Fruit fly (Drosophila melanogaster) whole organism, embryonic: ENCODE measurements around the gene PIG-Wb.

Experiments used
- Asciz ChIP-seq: fragments of 200-800 bp; sonication (Bioruptor generic); optimal IDR thresholded peaks from 2 replicates; lab custom pipeline; 2017; ENCODE audit warnings: missing biosample characterization, mild to moderate bottlenecking, missing genetic modification characterization, missing genetic modification reagents
- Atf-2 ChIP-seq: fragments of 200-800 bp; sonication (Bioruptor generic); optimal IDR thresholded peaks from 2 replicates; lab custom pipeline; 2016; ENCODE audit warnings: missing biosample characterization, missing genetic modification characterization
- CG11085 ChIP-seq: fragments of 200-800 bp; sonication (Bioruptor generic); IDR thresholded peaks from 2 replicates; pipeline ENCODE4 v1.3.6; 2022; ENCODE audit warnings: missing biosample characterization, missing genetic modification characterization
- CG11247 ChIP-seq: fragments of 200-800 bp; sonication (Bioruptor generic); IDR thresholded peaks from 2 replicates; pipeline ENCODE4 v1.3.6; 2022; ENCODE audit warnings: missing biosample characterization, missing genetic modification characterization
- CG12299 ChIP-seq: fragments of 200-800 bp; sonication (Bioruptor generic); optimal IDR thresholded peaks from 2 replicates; lab custom pipeline; 2018; ENCODE audit warnings: missing biosample characterization, mild to moderate bottlenecking, missing genetic modification characterization
- CG12769 ChIP-seq: fragments of 200-800 bp; sonication (Bioruptor generic); optimal IDR thresholded peaks from 2 replicates; lab custom pipeline; 2019; ENCODE audit warnings: missing biosample characterization, mild to moderate bottlenecking, missing genetic modification characterization, moderate library complexity
- CG12942 ChIP-seq: fragments of 200-800 bp; sonication (Bioruptor generic); optimal IDR thresholded peaks from 3 replicates; lab custom pipeline; 2016; ENCODE audit warnings: missing biosample characterization, missing genetic modification characterization
- CG13287 ChIP-seq: fragments of 200-800 bp; sonication (Bioruptor generic); IDR thresholded peaks from 2 replicates; pipeline ENCODE4 v1.3.6; 2022; ENCODE audit warnings: missing biosample characterization, missing genetic modification characterization; ENCODE audit not compliant: partially characterized antibody
- CG13894 ChIP-seq: fragments of 200-800 bp; sonication (Bioruptor generic); optimal IDR thresholded peaks from 3 replicates; lab custom pipeline; 2018; ENCODE audit warnings: missing biosample characterization, mild to moderate bottlenecking, missing genetic modification characterization, moderate library complexity
- CG15696 ChIP-seq: fragments of 200-800 bp; sonication (Bioruptor generic); optimal IDR thresholded peaks from 2 replicates; lab custom pipeline; 2019; ENCODE audit warnings: missing biosample characterization, mild to moderate bottlenecking, missing genetic modification characterization, moderate library complexity
- CG1602 ChIP-seq: fragments of 200-800 bp; sonication (Bioruptor generic); optimal IDR thresholded peaks from 3 replicates; lab custom pipeline; 2016; ENCODE audit warnings: missing biosample characterization, missing genetic modification characterization
- CG17328 ChIP-seq: fragments of 200-800 bp; sonication (Bioruptor generic); IDR thresholded peaks from 2 replicates; pipeline ENCODE4 v1.3.6; 2022; ENCODE audit warnings: missing biosample characterization, missing genetic modification characterization
- CG17361 ChIP-seq: fragments of 200-800 bp; sonication (Bioruptor generic); IDR thresholded peaks from 3 replicates; pipeline ENCODE4 v1.3.6; 2022; ENCODE audit warnings: missing biosample characterization, missing genetic modification characterization
- CG17385 ChIP-seq: fragments of 200-800 bp; sonication (Bioruptor generic); optimal IDR thresholded peaks from 3 replicates; lab custom pipeline; 2018; ENCODE audit warnings: missing biosample characterization, mild to moderate bottlenecking, missing genetic modification characterization
- CG17568 ChIP-seq: fragments of 200-800 bp; sonication (Bioruptor generic); optimal IDR thresholded peaks from 2 replicates; lab custom pipeline; 2018; ENCODE audit warnings: missing biosample characterization, mild to moderate bottlenecking, missing genetic modification characterization, moderate library complexity
- CG18476 ChIP-seq: fragments of 200-800 bp; sonication (Bioruptor generic); optimal IDR thresholded peaks from 2 replicates; lab custom pipeline; 2016; ENCODE audit warnings: missing biosample characterization, mild to moderate bottlenecking, missing genetic modification characterization
- CG30020 ChIP-seq: fragments of 200-800 bp; optimal IDR thresholded peaks from 2 replicates; lab custom pipeline; 2019; ENCODE audit warnings: missing biosample characterization, mild to moderate bottlenecking, missing genetic modification characterization, moderate library complexity
- CG33213 ChIP-seq: fragments of 200-800 bp; sonication (Bioruptor generic); optimal IDR thresholded peaks from 3 replicates; lab custom pipeline; 2016; ENCODE audit warnings: missing biosample characterization, missing genetic modification characterization
- CG6175 ChIP-seq: fragments of 200-800 bp; sonication (Bioruptor generic); IDR thresholded peaks from 3 replicates; pipeline ENCODE4 v1.3.6; 2022; ENCODE audit warnings: missing biosample characterization, missing genetic modification characterization
- CG6683 ChIP-seq: fragments of 200-800 bp; sonication (Bioruptor generic); optimal IDR thresholded peaks from 2 replicates; lab custom pipeline; 2017; ENCODE audit warnings: missing biosample characterization, mild to moderate bottlenecking, missing genetic modification characterization, missing genetic modification reagents
- CTCF ChIP-seq: fragments of 200-800 bp; sonication (Bioruptor generic); optimal IDR thresholded peaks from 2 replicates; lab custom pipeline; 2017; ENCODE audit warnings: missing biosample characterization, mild to moderate bottlenecking, missing genetic modification characterization, moderate library complexity
- Dad ChIP-seq: fragments of 200-800 bp; sonication (Bioruptor generic); optimal IDR thresholded peaks from 3 replicates; lab custom pipeline; 2016; ENCODE audit warnings: missing biosample characterization, missing genetic modification characterization
- E2f2 ChIP-seq: fragments of 200-800 bp; sonication (Bioruptor generic); IDR thresholded peaks from 2 replicates; pipeline ENCODE4 v1.3.6; 2022; ENCODE audit warnings: missing biosample characterization, missing genetic modification characterization
- Ets65A ChIP-seq: fragments of 200-800 bp; sonication (Bioruptor generic); peaks from one replicate; lab custom pipeline; 2016; ENCODE audit warnings: missing biosample characterization, missing genetic modification characterization
- Fer1 ChIP-seq: fragments of 200-800 bp; sonication (Bioruptor generic); optimal IDR thresholded peaks from 2 replicates; lab custom pipeline; 2017; ENCODE audit warnings: missing biosample characterization, mild to moderate bottlenecking, missing genetic modification characterization
- Fer2 ChIP-seq: fragments of 200-800 bp; sonication (Bioruptor generic); optimal IDR thresholded peaks from 2 replicates; lab custom pipeline; 2018; ENCODE audit warnings: missing biosample characterization, mild to moderate bottlenecking, missing genetic modification characterization, moderate library complexity
- H2.0 ChIP-seq: fragments of 200-800 bp; sonication (Bioruptor generic); IDR thresholded peaks from 2 replicates; pipeline ENCODE4 v1.3.6; 2022; ENCODE audit warnings: missing biosample characterization, missing genetic modification characterization
- HmgD ChIP-seq: fragments of 200-800 bp; sonication (Bioruptor generic); optimal IDR thresholded peaks from 3 replicates; lab custom pipeline; 2016; ENCODE audit warnings: missing biosample characterization, missing genetic modification characterization
- Mrtf ChIP-seq: fragments of 200-800 bp; sonication (Bioruptor generic); IDR thresholded peaks from 3 replicates; pipeline ENCODE4 v1.3.6; 2022; ENCODE audit warnings: missing biosample characterization, missing genetic modification characterization
- NfI ChIP-seq: fragments of 200-800 bp; sonication (Bioruptor generic); optimal IDR thresholded peaks from 3 replicates; lab custom pipeline; 2018; ENCODE audit warnings: missing biosample characterization, mild to moderate bottlenecking, missing genetic modification characterization, moderate library complexity
- Oaz ChIP-seq: fragments of 200-800 bp; sonication (Bioruptor generic); IDR thresholded peaks from 2 replicates; pipeline ENCODE4 v1.3.6; 2022; ENCODE audit warnings: missing biosample characterization, missing genetic modification characterization
- Rx ChIP-seq: fragments of 200-800 bp; sonication (Bioruptor generic); IDR thresholded peaks from 2 replicates; pipeline ENCODE4 v1.3.6; 2022; ENCODE audit warnings: missing biosample characterization, missing genetic modification characterization
- Sox100B ChIP-seq: fragments of 200-800 bp; sonication (Bioruptor generic); optimal IDR thresholded peaks from 3 replicates; lab custom pipeline; 2018; ENCODE audit warnings: missing biosample characterization, mild to moderate bottlenecking, missing genetic modification characterization
- Xbp1 ChIP-seq: fragments of 200-800 bp; sonication (Bioruptor generic); optimal IDR thresholded peaks from 3 replicates; lab custom pipeline; 2016; ENCODE audit warnings: missing biosample characterization, mild to moderate bottlenecking, missing genetic modification characterization
- ato ChIP-seq: fragments of 200-800 bp; sonication (Bioruptor generic); IDR thresholded peaks from 2 replicates; pipeline ENCODE4 v1.3.6; 2022; ENCODE audit warnings: missing biosample characterization, missing genetic modification characterization; ENCODE audit not compliant: partially characterized antibody
- bbx ChIP-seq: fragments of 200-800 bp; sonication (Bioruptor generic); IDR thresholded peaks from 2 replicates; pipeline ENCODE4 v1.3.6; 2022; ENCODE audit warnings: missing biosample characterization, missing genetic modification characterization; ENCODE audit not compliant: partially characterized antibody
- bcd ChIP-seq: fragments of 200-800 bp; sonication (Bioruptor generic); optimal IDR thresholded peaks from 2 replicates; lab custom pipeline; 2017; ENCODE audit warnings: missing biosample characterization, mild to moderate bottlenecking, missing genetic modification characterization
- corto ChIP-seq: fragments of 200-800 bp; sonication (Bioruptor generic); optimal IDR thresholded peaks from 2 replicates; lab custom pipeline; 2016; ENCODE audit warnings: missing biosample characterization, mild to moderate bottlenecking, missing genetic modification characterization, moderate library complexity
- grau ChIP-seq: fragments of 200-800 bp; optimal IDR thresholded peaks from 3 replicates; lab custom pipeline; 2019; ENCODE audit warnings: missing biosample characterization, mild to moderate bottlenecking, missing genetic modification characterization, moderate library complexity
- gsb-n ChIP-seq: fragments of 200-800 bp; sonication (Bioruptor generic); optimal IDR thresholded peaks from 3 replicates; lab custom pipeline; 2018; ENCODE audit warnings: missing biosample characterization, mild to moderate bottlenecking, missing genetic modification characterization
- hth ChIP-seq: fragments of >200 bp; optimal IDR thresholded peaks from 2 replicates; lab custom pipeline; 2017; ENCODE audit warnings: inconsistent platforms
- lov ChIP-seq, 2 experiments: fragments of 200-800 bp in 1 of 2; fragments of >200 bp in 1 of 2; sonication (Bioruptor generic) in 1 of 2; IDR thresholded peaks in 1 of 2; optimal IDR thresholded peaks in 1 of 2; 2 replicates in 1 of 2; 3 replicates in 1 of 2; pipeline versions ENCODE4 v1.3.6 to Lab custom; 2017 to 2022; ENCODE audit warnings: missing biosample characterization in 1 of 2, missing genetic modification characterization in 1 of 2
- oc ChIP-seq: fragments of 200-800 bp; sonication (Bioruptor generic); optimal IDR thresholded peaks from 2 replicates; lab custom pipeline; 2018; ENCODE audit warnings: missing biosample characterization, mild to moderate bottlenecking, missing genetic modification characterization, moderate library complexity
- phol ChIP-seq: fragments of 200-800 bp; sonication (Bioruptor generic); optimal IDR thresholded peaks from 3 replicates; lab custom pipeline; 2018; ENCODE audit warnings: missing biosample characterization, mild to moderate bottlenecking, missing genetic modification characterization, moderate library complexity
- pros ChIP-seq: fragments of 200-800 bp; sonication (Bioruptor generic); optimal IDR thresholded peaks from 3 replicates; lab custom pipeline; 2019; ENCODE audit warnings: missing biosample characterization, mild to moderate bottlenecking, missing genetic modification characterization, moderate library complexity
- ranshi ChIP-seq: fragments of 200-800 bp; sonication (Bioruptor generic); IDR thresholded peaks from 2 replicates; pipeline ENCODE4 v1.3.6; 2022; ENCODE audit warnings: missing biosample characterization, missing genetic modification characterization
- salm ChIP-seq: fragments of 200-800 bp; sonication (Bioruptor generic); optimal IDR thresholded peaks from 2 replicates; lab custom pipeline; 2018; ENCODE audit warnings: missing biosample characterization, mild to moderate bottlenecking, missing genetic modification characterization
- seq ChIP-seq: fragments of 200-800 bp; sonication (Bioruptor generic); IDR thresholded peaks from 2 replicates; pipeline ENCODE4 v1.3.6; 2022; ENCODE audit warnings: missing biosample characterization, missing genetic modification characterization
- so ChIP-seq: fragments of 200-800 bp; sonication (Bioruptor generic); IDR thresholded peaks from 3 replicates; pipeline ENCODE4 v1.3.6; 2022; ENCODE audit warnings: missing biosample characterization, missing genetic modification characterization
- sob ChIP-seq: fragments of 200-800 bp; sonication (Bioruptor generic); IDR thresholded peaks from 2 replicates; pipeline ENCODE4 v1.3.6; 2022; ENCODE audit warnings: missing biosample characterization, missing genetic modification characterization
- tap ChIP-seq: fragments of 200-800 bp; optimal IDR thresholded peaks from 3 replicates; lab custom pipeline; 2019; ENCODE audit warnings: missing biosample characterization, mild to moderate bottlenecking, missing genetic modification characterization, moderate library complexity
- tup ChIP-seq: fragments of 200-800 bp; sonication (Bioruptor generic); optimal IDR thresholded peaks from 2 replicates; lab custom pipeline; 2016; ENCODE audit warnings: missing biosample characterization, mild to moderate bottlenecking, missing genetic modification characterization, moderate library complexity

The PIG-Wb gene

dm6 chr3L:1737898-1738322, at the start of gene PIG-Wb (continued):
- no peak for TF ChIP-seq Fer2 (tag; lab: Kevin White, UChicago)
- no peak for TF ChIP-seq NfI (GFP tag; lab: Kevin White, UChicago)
- TF ChIP-seq CG11247 (GFP tag; lab: Robert Waterston, UW): no peak
- TF ChIP-seq Sox100B (GFP tag; lab: Kevin White, UChicago): no peak
- no peak for TF ChIP-seq E2f2 (GFP tag; lab: Robert Waterston, UW)
- no peak for TF ChIP-seq Ets65A (GFP tag; lab: Kevin White, UChicago)
- no peak for TF ChIP-seq grau
- TF ChIP-seq pros (GFP tag; lab: Kevin White, UChicago): no peak
- no peak for TF ChIP-seq Xbp1 (GFP tag; lab: Kevin White, UChicago)
- no peak for TF ChIP-seq HmgD (GFP tag; lab: Kevin White, UChicago)
- no peak for TF ChIP-seq salm (tag; lab: Kevin White, UChicago)
- TF ChIP-seq CG6175 (GFP tag; lab: Robert Waterston, UW): no peak
- TF ChIP-seq CG12769 (tag; lab: Kevin White, UChicago): peak; percentile 50
- peak; percentile 50 for TF ChIP-seq Asciz (GFP tag; lab: Kevin White, UChicago)
- TF ChIP-seq CG13894 (tag; lab: Kevin White, UChicago): no peak
- peak; percentile 21; the same call in 1 of the 2 replicates for TF ChIP-seq H2.0
- no peak for TF ChIP-seq CG13287
- TF ChIP-seq Atf-2 (GFP tag; lab: Kevin White, UChicago): no peak
- TF ChIP-seq sob (GFP tag; lab: Robert Waterston, UW): no peak
- TF ChIP-seq CG17361: no peak
- no peak for TF ChIP-seq CG33213 (GFP tag; lab: Kevin White, UChicago)
- TF ChIP-seq Fer1 (GFP tag; lab: Kevin White, UChicago): peak; percentile 65
- TF ChIP-seq tup (GFP tag; lab: Kevin White, UChicago): no peak
- TF ChIP-seq ranshi (GFP tag; lab: Robert Waterston, UW): no peak
- TF ChIP-seq Dad (GFP tag; lab: Kevin White, UChicago): peak; percentile 4
- no peak for TF ChIP-seq CG17385 (GFP tag; lab: Kevin White, UChicago)
- no peak for TF ChIP-seq ato (GFP tag; lab: Robert Waterston, UW)
- 0 out of 2 replicates have a peak, but pooled peaks have one; percentile 21 for TF ChIP-seq seq
- no peak for TF ChIP-seq CG15696 (tag; lab: Kevin White, UChicago)
- TF ChIP-seq CTCF (GFP tag; lab: Kevin White, UChicago): no peak
- TF ChIP-seq tap (tag; lab: Kevin White, UChicago): peak; percentile 20
- no peak for TF ChIP-seq bbx (GFP tag; lab: Robert Waterston, UW)
- no peak for TF ChIP-seq hth (lab: Kevin White, UChicago)
- TF ChIP-seq CG1602: no peak
- TF ChIP-seq corto (GFP tag; lab: Kevin White, UChicago): no peak
- TF ChIP-seq CG11085 (GFP tag; lab: Robert Waterston, UW): no peak
- TF ChIP-seq gsb-n (tag; lab: Kevin White, UChicago): no peak
- TF ChIP-seq CG30020: no peak
- no peak for TF ChIP-seq CG17568 (GFP tag; lab: Kevin White, UChicago)
- TF ChIP-seq Mrtf: no peak
- TF ChIP-seq CG6683 (GFP tag; lab: Kevin White, UChicago): no peak
- no peak for TF ChIP-seq so (GFP tag; lab: Robert Waterston, UW)
- no peak for TF ChIP-seq oc (tag; lab: Kevin White, UChicago)
- TF ChIP-seq lov (optimal IDR thresholded peaks at IDR 0.05; lab: Kevin White, UChicago): no peak
- no peak for TF ChIP-seq lov (GFP tag; IDR thresholded peaks at IDR 0.05; lab: Robert Waterston, UW)
- TF ChIP-seq phol (tag; lab: Kevin White, UChicago): no peak
- no peak for TF ChIP-seq bcd (GFP tag; lab: Kevin White, UChicago)
- no peak for TF ChIP-seq CG12942 (GFP tag; lab: Kevin White, UChicago)
- TF ChIP-seq CG17328 (GFP tag; lab: Robert Waterston, UW): no peak
- TF ChIP-seq CG18476 (GFP tag; lab: Kevin White, UChicago): no peak
- TF ChIP-seq Oaz: no peak
- TF ChIP-seq CG12299: peak; percentile 18
- no peak for TF ChIP-seq Rx (GFP tag; lab: Robert Waterston, UW)
